Worm (Caenorhabditis elegans) whole organism, young adult: ENCODE results near the gene srh-276.

Experiments used
- B0261.1 ChIP-seq: sonication (generic microtip); optimal IDR thresholded peaks from 2 replicates; lab custom pipeline; 2016; ENCODE audit warnings: mild to moderate bottlenecking, missing genetic modification characterization, moderate library complexity, missing compliant biosample characterization
- D2030.7 ChIP-seq: fragments of 200-800 bp; sonication (Bioruptor generic); IDR thresholded peaks from 2 replicates; pipeline ENCODE4 v1.3.6; 2022; ENCODE audit warnings: missing genetic modification reagents, missing genetic modification characterization, missing compliant biosample characterization
- F33H1.4 ChIP-seq: fragments of 200-800 bp; sonication (Bioruptor generic); IDR thresholded peaks from 2 replicates; pipeline ENCODE4 v1.3.6; 2022; ENCODE audit warnings: missing genetic modification reagents, missing genetic modification characterization, missing compliant biosample characterization
- Y53F4B.3 ChIP-seq: fragments of 200-800 bp; sonication (Bioruptor generic); IDR thresholded peaks from 2 replicates; pipeline ENCODE4 v1.3.6; 2022; ENCODE audit warnings: missing genetic modification reagents, missing genetic modification characterization, missing compliant biosample characterization
- Y95B8A.8 ChIP-seq: fragments of 200-800 bp; sonication (Bioruptor generic); IDR thresholded peaks from 2 replicates; pipeline ENCODE4 v1.3.6; 2022; ENCODE audit warnings: missing genetic modification reagents, missing genetic modification characterization, missing compliant biosample characterization
- ZK185.1 ChIP-seq: sonication (generic microtip); optimal IDR thresholded peaks from 2 replicates; lab custom pipeline; 2016; ENCODE audit warnings: mild to moderate bottlenecking, missing genetic modification characterization, missing compliant biosample characterization; ENCODE audit not compliant: poor library complexity, severe bottlenecking
- akir-1 ChIP-seq: fragments of 200-800 bp; sonication (Bioruptor generic); optimal IDR thresholded peaks from 2 replicates; lab custom pipeline; 2018; ENCODE audit warnings: mild to moderate bottlenecking, missing genetic modification characterization, moderate library complexity, missing compliant biosample characterization
- ama-1 ChIP-seq, 3 experiments: fragments of 150-350 bp in 1 of 3; sonication (generic microtip) in 2 of 3; optimal IDR thresholded peaks; 2 replicates each; lab custom pipeline; 2014 to 2018; ENCODE audit warnings: missing biosample characterization in 2 of 3, missing genetic modification characterization in 2 of 3, missing genetic modification reagents in 2 of 3
- attf-6 ChIP-seq: fragments of 200-800 bp; sonication (Bioruptor generic); IDR thresholded peaks from 2 replicates; pipeline ENCODE4 v1.3.6; 2022; ENCODE audit warnings: missing genetic modification reagents, missing genetic modification characterization, missing compliant biosample characterization
- bed-2 ChIP-seq: fragments of 200-800 bp; sonication (Bioruptor generic); IDR thresholded peaks from 2 replicates; pipeline ENCODE4 v1.3.6; 2022; ENCODE audit warnings: missing genetic modification reagents, missing genetic modification characterization, missing compliant biosample characterization
- die-1 ChIP-seq: sonication (generic microtip); optimal IDR thresholded peaks from 2 replicates; lab custom pipeline; 2016; ENCODE audit warnings: missing genotype, mild to moderate bottlenecking, missing genetic modification characterization, missing compliant biosample characterization
- dox-1 ChIP-seq: fragments of 200-800 bp; sonication (Bioruptor generic); IDR thresholded peaks from 2 replicates; pipeline ENCODE4 v1.3.6; 2022; ENCODE audit warnings: missing genetic modification reagents, missing genetic modification characterization, missing compliant biosample characterization
- egl-44 ChIP-seq: fragments of 200-800 bp; sonication (Bioruptor generic); IDR thresholded peaks from 2 replicates; pipeline ENCODE4 v1.3.6; 2022; ENCODE audit warnings: missing genetic modification reagents, missing genetic modification characterization, missing compliant biosample characterization
- him-1 ChIP-seq: sonication (generic microtip); optimal IDR thresholded peaks from 2 replicates; lab custom pipeline; 2016; ENCODE audit warnings: missing genotype, missing genetic modification reagents, missing genetic modification characterization, missing compliant biosample characterization
- hlh-12 ChIP-seq: sonication (generic microtip); optimal IDR thresholded peaks from 2 replicates; lab custom pipeline; 2016; ENCODE audit warnings: missing genetic modification characterization, missing compliant biosample characterization
- hmg-1.2 ChIP-seq: fragments of 200-800 bp; sonication (Bioruptor generic); IDR thresholded peaks from 2 replicates; pipeline ENCODE4 v1.3.6; 2022; ENCODE audit warnings: missing genetic modification reagents, missing genetic modification characterization, missing compliant biosample characterization
- hsf-1 ChIP-seq: fragments of 200-800 bp; sonication (Bioruptor generic); IDR thresholded peaks from 2 replicates; pipeline ENCODE4 v1.3.6; 2022; ENCODE audit warnings: missing genetic modification reagents, missing genetic modification characterization, missing compliant biosample characterization
- let-607 ChIP-seq, 2 experiments: fragments of 200-800 bp in 1 of 2; sonication (Bioruptor generic) in 1 of 2; sonication (generic microtip) in 1 of 2; optimal IDR thresholded peaks; 2 replicates each; lab custom pipeline; 2016 to 2018; ENCODE audit warnings: mild to moderate bottlenecking in 2 of 2, missing compliant biosample characterization in 2 of 2, missing genetic modification characterization in 2 of 2, moderate library complexity in 2 of 2, missing genotype in 1 of 2
- lin-26 ChIP-seq: fragments of 200-800 bp; sonication (Bioruptor generic); IDR thresholded peaks from 2 replicates; pipeline ENCODE4 v1.3.6; 2022; ENCODE audit warnings: missing genetic modification reagents, missing genetic modification characterization, missing compliant biosample characterization
- lsl-1 ChIP-seq: fragments of 200-800 bp; sonication (Bioruptor generic); optimal IDR thresholded peaks from 2 replicates; lab custom pipeline; 2018; ENCODE audit warnings: mild to moderate bottlenecking, missing genetic modification characterization, moderate library complexity, missing compliant biosample characterization
- madf-3 ChIP-seq: fragments of 200-800 bp; sonication (Bioruptor generic); IDR thresholded peaks from 2 replicates; pipeline ENCODE4 v1.3.6; 2022; ENCODE audit warnings: missing genetic modification reagents, missing genetic modification characterization, missing compliant biosample characterization
- madf-6 ChIP-seq: fragments of 200-800 bp; sonication (Bioruptor generic); IDR thresholded peaks from 2 replicates; pipeline ENCODE4 v1.3.6; 2022; ENCODE audit warnings: missing genetic modification reagents, missing genetic modification characterization, missing compliant biosample characterization
- madf-8 ChIP-seq: fragments of 200-800 bp; sonication (Bioruptor generic); conservative IDR thresholded peaks from 2 replicates; pipeline ENCODE4 v1.3.6; 2022; ENCODE audit warnings: missing genetic modification reagents, missing genetic modification characterization, missing compliant biosample characterization
- mcd-1 ChIP-seq: fragments of 200-800 bp; sonication (Bioruptor generic); IDR thresholded peaks from 2 replicates; pipeline ENCODE4 v1.3.6; 2022; ENCODE audit warnings: missing genetic modification reagents, missing genetic modification characterization, missing compliant biosample characterization
- nhr-179 ChIP-seq: sonication (generic microtip); optimal IDR thresholded peaks from 2 replicates; lab custom pipeline; 2016; ENCODE audit warnings: mild to moderate bottlenecking, missing genetic modification characterization, missing compliant biosample characterization
- nhr-90 ChIP-seq: sonication (generic microtip); optimal IDR thresholded peaks from 2 replicates; lab custom pipeline; 2016; ENCODE audit warnings: missing genotype, mild to moderate bottlenecking, missing genetic modification characterization, missing compliant biosample characterization
- pbrm-1 ChIP-seq: fragments of 200-800 bp; sonication (Bioruptor generic); IDR thresholded peaks from 2 replicates; pipeline ENCODE4 v1.3.6; 2022; ENCODE audit warnings: missing genetic modification reagents, missing genetic modification characterization, missing compliant biosample characterization
- pha-4 ChIP-seq: fragments of 150-350 bp; sonication (generic microtip); optimal IDR thresholded peaks from 2 replicates; lab custom pipeline; 2014; ENCODE audit warnings: missing biosample characterization, missing genetic modification reagents, missing genetic modification characterization
- rcor-1 ChIP-seq: fragments of 200-800 bp; sonication (Bioruptor generic); IDR thresholded peaks from 2 replicates; pipeline ENCODE4 v1.3.6; 2022; ENCODE audit warnings: missing genetic modification reagents, missing genetic modification characterization, missing compliant biosample characterization
- rec-8 ChIP-seq, 2 experiments: sonication (generic microtip); optimal IDR thresholded peaks; 2 replicates each; lab custom pipeline; 2016; ENCODE audit warnings: mild to moderate bottlenecking in 2 of 2, missing genetic modification characterization in 2 of 2, missing genetic modification reagents in 2 of 2, missing genotype in 2 of 2, missing biosample characterization in 1 of 2, missing compliant biosample characterization in 1 of 2, moderate library complexity in 1 of 2
- repo-1 ChIP-seq: sonication (generic microtip); optimal IDR thresholded peaks from 2 replicates; lab custom pipeline; 2017; ENCODE audit warnings: mild to moderate bottlenecking, missing genetic modification characterization, missing compliant biosample characterization
- rpc-1 ChIP-seq, 2 experiments: fragments of 150-350 bp in 1 of 2; sonication (generic microtip) in 1 of 2; optimal IDR thresholded peaks; 2 replicates each; lab custom pipeline; 2014 to 2018; ENCODE audit warnings: missing biosample characterization in 1 of 2, missing genetic modification characterization in 1 of 2, missing genetic modification reagents in 1 of 2, missing genotype in 1 of 2
- snpc-1.3 ChIP-seq: sonication (generic microtip); optimal IDR thresholded peaks from 2 replicates; lab custom pipeline; 2017; ENCODE audit warnings: missing genetic modification characterization, mild to moderate bottlenecking, missing compliant biosample characterization, antibody characterized with exemption, moderate library complexity, missing genotype, missing genetic modification reagents; ENCODE audit not compliant: insufficient read depth
- snpc-4 ChIP-seq, 5 experiments: fragments of 150-350 bp in 1 of 5; sonication (generic microtip) in 4 of 5; optimal IDR thresholded peaks; 2 replicates each; lab custom pipeline; 2014 to 2018; ENCODE audit warnings: missing genetic modification characterization in 5 of 5, missing biosample characterization in 3 of 5, antibody characterized with exemption in 2 of 5, mild to moderate bottlenecking in 2 of 5, missing compliant biosample characterization in 2 of 5, missing genotype in 2 of 5, moderate library complexity in 2 of 5, missing genetic modification reagents in 1 of 5
- tbp1 ChIP-seq: fragments of 200-800 bp; sonication (Bioruptor generic); optimal IDR thresholded peaks from 2 replicates; lab custom pipeline; 2018; ENCODE audit warnings: mild to moderate bottlenecking, missing genetic modification characterization, missing compliant biosample characterization
- unc-62 ChIP-seq: fragments of 150-350 bp; optimal IDR thresholded peaks from 2 replicates; lab custom pipeline; 2014; ENCODE audit warnings: missing biosample characterization, missing genetic modification reagents, missing genetic modification characterization
- ztf-18 ChIP-seq: sonication (generic microtip); optimal IDR thresholded peaks from 2 replicates; lab custom pipeline; 2016; ENCODE audit warnings: missing genotype, mild to moderate bottlenecking, missing genetic modification characterization, missing compliant biosample characterization
- ztf-26 ChIP-seq: sonication (generic microtip); optimal IDR thresholded peaks from 2 replicates; lab custom pipeline; 2017; ENCODE audit warnings: missing genetic modification characterization, missing compliant biosample characterization
- ztf-6 ChIP-seq: fragments of 200-800 bp; sonication (Bioruptor generic); IDR thresholded peaks from 2 replicates; pipeline ENCODE4 v1.3.6; 2022; ENCODE audit warnings: missing genetic modification reagents, missing genetic modification characterization, missing compliant biosample characterization

Gene srh-276

DNA sequence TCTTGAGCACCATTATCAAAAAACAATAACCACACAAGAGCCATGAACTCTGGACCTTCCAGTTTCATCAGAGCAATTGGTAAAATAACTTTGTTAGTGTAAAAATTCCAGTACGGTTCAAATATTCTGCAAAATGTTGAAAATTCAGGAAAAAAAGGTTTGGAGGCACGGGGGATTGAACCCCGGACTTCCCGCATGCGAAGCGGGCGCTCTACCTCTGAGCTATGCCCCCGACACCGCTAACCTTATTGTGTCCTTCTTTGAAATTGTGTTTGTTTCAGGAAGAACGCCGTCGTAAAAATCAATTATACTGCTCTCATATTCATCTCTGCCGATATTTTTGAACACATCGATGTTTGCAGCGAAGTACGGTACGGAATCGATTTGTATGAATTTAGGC, 49.3 kb upstream of the srh-276 start (continued):
- peak; percentile 52 for TF ChIP-seq snpc-1.3 (tag; lab: Kevin White, UChicago)
- TF ChIP-seq pbrm-1 = peak; percentile 51; the same call in 1 of the 2 replicates
- TF ChIP-seq attf-6 (GFP tag; lab: Robert Waterston, UW) = 0 out of 2 replicates have a peak, but pooled peaks have one; percentile 35
- TF ChIP-seq ztf-6 = no peak
- TF ChIP-seq lsl-1 = peak; percentile 27
- TF ChIP-seq dox-1 = peak; percentile 35; the same call in 1 of the 2 replicates
- peak in 1 of 2 experiments; percentile 53 for TF ChIP-seq rec-8 (tag; optimal IDR thresholded peaks at IDR 0.05; lab: Kevin White, UChicago)
- TF ChIP-seq egl-44 (GFP tag; lab: Robert Waterston, UW) = 0 out of 2 replicates have a peak, but pooled peaks have one; percentile 36

- TF ChIP-seq Y95B8A.8 (GFP tag; lab: Robert Waterston, UW) = no peak
- TF ChIP-seq hmg-1.2 (GFP tag; lab: Robert Waterston, UW) = peak; percentile 28
- TF ChIP-seq rpc-1 (optimal IDR thresholded peaks at IDR 0.05; lab: Kevin White, UChicago) = peak; percentile 60
- peak; percentile 76 for TF ChIP-seq rpc-1 (tag; optimal IDR thresholded peaks at IDR 0.05; lab: Kevin White, UChicago)
- TF ChIP-seq rcor-1 (GFP tag; lab: Robert Waterston, UW) = peak; percentile 26; the same call in 1 of the 2 replicates
- TF ChIP-seq bed-2 (GFP tag; lab: Robert Waterston, UW) = no peak
- peak; percentile 72 for TF ChIP-seq lin-26 (GFP tag; lab: Robert Waterston, UW)
- TF ChIP-seq madf-6 (GFP tag; lab: Robert Waterston, UW) = peak; percentile 40; the same call in 1 of the 2 replicates
- TF ChIP-seq tbp1 (GFP tag; lab: Kevin White, UChicago) = peak; percentile 86
- no peak for TF ChIP-seq madf-8 (GFP tag; lab: Robert Waterston, UW)
- no peak for TF ChIP-seq pha-4
- TF ChIP-seq egl-44 (GFP tag; lab: Robert Waterston, UW) = no peak
- no peak for TF ChIP-seq nhr-179 (tag; lab: Kevin White, UChicago)
- peak; percentile 53 for TF ChIP-seq B0261.1 (tag; lab: Kevin White, UChicago)
- TF ChIP-seq ama-1 (optimal IDR thresholded peaks at IDR 0.05; lab: Kevin White, UChicago) = no peak
- TF ChIP-seq ama-1 (GFP tag; optimal IDR thresholded peaks at IDR 0.05; lab: Kevin White, UChicago) = peak in 1 of 2 experiments; percentile 47
- peak; percentile 57 for TF ChIP-seq him-1
- TF ChIP-seq nhr-90 (tag; lab: Kevin White, UChicago) = peak; percentile 52
- no peak for TF ChIP-seq Y53F4B.3
- TF ChIP-seq die-1 (tag; lab: Kevin White, UChicago) = peak; percentile 59
- no peak for TF ChIP-seq unc-62 (GFP tag; lab: Kevin White, UChicago)
- peak; percentile 40 for TF ChIP-seq D2030.7 (GFP tag; lab: Robert Waterston, UW)
- TF ChIP-seq let-607 (tag; optimal IDR thresholded peaks at IDR 0.05; lab: Kevin White, UChicago) = no peak
- TF ChIP-seq repo-1 (tag; lab: Kevin White, UChicago) = no peak
- no peak for TF ChIP-seq ztf-26 (tag; lab: Kevin White, UChicago)
- TF ChIP-seq ztf-18 (tag; lab: Kevin White, UChicago) = peak; percentile 29
- no peak for TF ChIP-seq akir-1 (GFP tag; lab: Kevin White, UChicago)
- no peak for TF ChIP-seq hlh-12 (tag; lab: Kevin White, UChicago)
- TF ChIP-seq mcd-1 (GFP tag; lab: Robert Waterston, UW) = no peak
- TF ChIP-seq F33H1.4 (GFP tag; lab: Robert Waterston, UW) = no peak
- no peak for TF ChIP-seq ZK185.1 (tag; lab: Kevin White, UChicago)
- peak; percentile 11 for TF ChIP-seq snpc-4 (GFP tag; optimal IDR thresholded peaks at IDR 0.05; lab: Kevin White, UChicago)
- TF ChIP-seq snpc-4 (tag; optimal IDR thresholded peaks at IDR 0.05; lab: Kevin White, UChicago) = no peak
- no peak; the same call in 1 of the 2 replicates for TF ChIP-seq dox-1
- 0 out of 2 replicates have a peak, but pooled peaks have one; percentile 42 for TF ChIP-seq hsf-1 (GFP tag; lab: Robert Waterston, UW)
- no peak for TF ChIP-seq madf-3 (GFP tag; lab: Robert Waterston, UW)
These were observed 48.6 kb upstream of the srh-276 start for ce11 chrV:15480505-15481075.
